Fruit fly (Drosophila melanogaster): ENCODE data around the gene FoxP.

FoxP gene

dm6 chr3R:9710886-9711285, 19.8 kb downstream of the FoxP start, which contains the start of the genes trbd and dmt (continued):
- no peak for TF ChIP-seq eve (GFP tag; optimal IDR thresholded peaks at IDR 0.05)
- TF ChIP-seq CG16815 (GFP tag; optimal IDR thresholded peaks at IDR 0.05), result peak; percentile 12
- TF ChIP-seq BEAF-32 (GFP tag; optimal IDR thresholded peaks at IDR 0.05), result peak; percentile 82
- no peak for TF ChIP-seq CG16779 (GFP tag; IDR thresholded peaks at IDR 0.05)
- peak; percentile 55 for TF ChIP-seq fd102C (GFP tag; optimal IDR thresholded peaks at IDR 0.05)
- TF ChIP-seq caup (GFP tag; optimal IDR thresholded peaks at IDR 0.05; ENCODE audit: severe bottlenecking), result no peak
- TF ChIP-seq CG12744 (GFP tag; optimal IDR thresholded peaks at IDR 0.05), result no peak
- no peak for TF ChIP-seq MBD-R2 (GFP tag; IDR thresholded peaks at IDR 0.05)
- no peak for TF ChIP-seq cg (GFP tag; optimal IDR thresholded peaks at IDR 0.05)
- TF ChIP-seq hkb (optimal IDR thresholded peaks at IDR 0.05), result peak; percentile 24
- no peak for TF ChIP-seq hkb (GFP tag; IDR thresholded peaks at IDR 0.05)
- TF ChIP-seq CG16813 (GFP tag; IDR thresholded peaks at IDR 0.05; ENCODE audit: partially characterized antibody), result no peak
- TF ChIP-seq CG11247 (GFP tag; IDR thresholded peaks at IDR 0.05), result no peak
- no peak for TF ChIP-seq toy (GFP tag; IDR thresholded peaks at IDR 0.05)
- TF ChIP-seq CG4617 (GFP tag; optimal IDR thresholded peaks at IDR 0.05; ENCODE audit: borderline replicate concordance), result peak; percentile 99
- TF ChIP-seq eyg (GFP tag; optimal IDR thresholded peaks at IDR 0.05), result no peak
- TF ChIP-seq CG17912 (GFP tag; optimal IDR thresholded peaks at IDR 0.05), result peak; percentile 56
- TF ChIP-seq Bteb2 (GFP tag; optimal IDR thresholded peaks at IDR 0.05), result peak; percentile 42
- no peak for TF ChIP-seq twi (tag; optimal IDR thresholded peaks at IDR 0.05)
- no peak for TF ChIP-seq CG17359 (tag; optimal IDR thresholded peaks at IDR 0.05)
- peak; percentile 38 for TF ChIP-seq NK7.1 (GFP tag; optimal IDR thresholded peaks at IDR 0.05)
- no peak for TF ChIP-seq Bgb (GFP tag; IDR thresholded peaks at IDR 0.05; ENCODE audit: partially characterized antibody)
- TF ChIP-seq CG8089 (GFP tag; optimal IDR thresholded peaks at IDR 0.05), result peak; percentile 44
- TF ChIP-seq Asciz (GFP tag; optimal IDR thresholded peaks at IDR 0.05), result no peak
- no peak for TF ChIP-seq CG11696 (GFP tag; IDR thresholded peaks at IDR 0.05)
- TF ChIP-seq Dll (GFP tag; IDR thresholded peaks at IDR 0.05; ENCODE audit: partially characterized antibody), result no peak
- no peak for TF ChIP-seq CG14860 (GFP tag; IDR thresholded peaks at IDR 0.05; ENCODE audit: partially characterized antibody)
- peak; percentile 46 for TF ChIP-seq luna (GFP tag; optimal IDR thresholded peaks at IDR 0.05)
- TF ChIP-seq vfl (GFP tag; optimal IDR thresholded peaks at IDR 0.05), result peak; percentile 64
- TF ChIP-seq ewg (GFP tag; optimal IDR thresholded peaks at IDR 0.05), result no peak
- no peak for TF ChIP-seq cato (GFP tag; optimal IDR thresholded peaks at IDR 0.05; ENCODE audit: borderline replicate concordance)
- TF ChIP-seq ranshi (GFP tag; IDR thresholded peaks at IDR 0.05), result no peak
- no peak for TF ChIP-seq CG2202 (tag; optimal IDR thresholded peaks at IDR 0.05)
- TF ChIP-seq h (optimal IDR thresholded peaks at IDR 0.05), result no peak
- no peak for TF ChIP-seq bsh (GFP tag; optimal IDR thresholded peaks at IDR 0.05)
- TF ChIP-seq Spps (tag; optimal IDR thresholded peaks at IDR 0.05), result no peak
- TF ChIP-seq CG30431 (GFP tag; optimal IDR thresholded peaks at IDR 0.05), result no peak
- TF ChIP-seq klu (GFP tag; IDR thresholded peaks at IDR 0.05), result no peak
- TF ChIP-seq Aef1 (GFP tag; IDR thresholded peaks at IDR 0.05), result no peak
- TF ChIP-seq zfh1 (GFP tag; IDR thresholded peaks at IDR 0.05), result no peak
- TF ChIP-seq oc (tag; optimal IDR thresholded peaks at IDR 0.05), result no peak
- no peak for TF ChIP-seq crc (GFP tag; optimal IDR thresholded peaks at IDR 0.05)
- TF ChIP-seq Oli (tag; optimal IDR thresholded peaks at IDR 0.05), result no peak
- TF ChIP-seq CG32772 (GFP tag; IDR thresholded peaks at IDR 0.05), result no peak
- peak; percentile 79 for TF ChIP-seq NC2β (GFP tag; optimal IDR thresholded peaks at IDR 0.05)
- no peak for TF ChIP-seq D19B (GFP tag; optimal IDR thresholded peaks at IDR 0.05)
- no peak for TF ChIP-seq sd (tag; optimal IDR thresholded peaks at IDR 0.05)
- TF ChIP-seq Deaf1 (tag; optimal IDR thresholded peaks at IDR 0.05), result no peak
- TF ChIP-seq Dref (GFP tag; IDR thresholded peaks at IDR 0.05), result no peak
- TF ChIP-seq CG10147 (GFP tag; optimal IDR thresholded peaks at IDR 0.05), result no peak
- TF ChIP-seq CG12659 (GFP tag; optimal IDR thresholded peaks at IDR 0.05), result peak; percentile 95
- TF ChIP-seq CG10654 (GFP tag; optimal IDR thresholded peaks at IDR 0.05), result peak; percentile 55
